Worm (Caenorhabditis elegans) whole organism, L4/young adult: Measurements from ENCODE around the gene pho-5.
A peak's percentile ranks its signal among the peaks of the same experiment; 100 is the strongest.

Source experiments
- W03F9.2 ChIP-seq: fragments of 150-350 bp; optimal IDR thresholded peaks from 2 replicates; lab custom pipeline; 2014; ENCODE audit warnings: missing biosample characterization, missing genetic modification characterization
- dao-5 ChIP-seq: sonication (generic microtip); optimal IDR thresholded peaks from 2 replicates; lab custom pipeline; 2016; ENCODE audit warnings: missing genotype, missing genetic modification characterization, moderate library complexity, missing compliant biosample characterization
- him-1 ChIP-seq: sonication (generic microtip); optimal IDR thresholded peaks from 2 replicates; lab custom pipeline; 2016; ENCODE audit warnings: missing genotype, missing genetic modification reagents, missing genetic modification characterization, missing compliant biosample characterization

Gene pho-5

ce11 chrIII:7277228-7277627 lies 8.5 kb downstream of the pho-5 start, which contains the start of the genes spot-1 and B0361.11:
spot-1 (minus strand) TSS chrIII:7277274.
B0361.11 (plus strand) TSS chrIII:7277599.
- no peak for TF ChIP-seq dao-5 (tag; lab: Kevin White, UChicago)
- no peak for TF ChIP-seq him-1 (tag; lab: Kevin White, UChicago)
- TF ChIP-seq W03F9.2 (tag; lab: Kevin White, UChicago) = peak; percentile 28

ce11 chrIII:7275296-7275695 lies 10.4 kb downstream of the pho-5 start, which contains the start of gene psd-1:
psd-1 (minus strand) TSS chrIII:7275396.
- TF ChIP-seq dao-5 (tag; lab: Kevin White, UChicago) = no peak
- no peak for TF ChIP-seq him-1 (tag; lab: Kevin White, UChicago)
- no peak for TF ChIP-seq W03F9.2 (tag; lab: Kevin White, UChicago)

- TF ChIP-seq W03F9.2 (tag; lab: Kevin White, UChicago) = no peak
- TF ChIP-seq dao-5 (tag; lab: Kevin White, UChicago) = no peak
- no peak for TF ChIP-seq him-1 (tag; lab: Kevin White, UChicago)
Measured at ce11 chrIII:7273718-7274117, 12.0 kb downstream of the pho-5 start.

- TF ChIP-seq dao-5 (tag; lab: Kevin White, UChicago) (no peak), him-1 (tag; lab: Kevin White, UChicago) (no peak), W03F9.2 (tag; lab: Kevin White, UChicago) (no peak)
Measured at ce11 chrIII:7272828-7273227, 12.9 kb downstream of the pho-5 start.

ce11 chrIII:7272088-7272487 lies 13.6 kb downstream of the pho-5 start:
- TF ChIP-seq him-1 (tag; lab: Kevin White, UChicago) (no peak), W03F9.2 (tag; lab: Kevin White, UChicago) (no peak), dao-5 (tag; lab: Kevin White, UChicago) (no peak)

- TF ChIP-seq dao-5 (tag; lab: Kevin White, UChicago) = no peak
- no peak for TF ChIP-seq him-1 (tag; lab: Kevin White, UChicago)
- no peak for TF ChIP-seq W03F9.2 (tag; lab: Kevin White, UChicago)
Measured at ce11 chrIII:7271083-7271482, 14.6 kb downstream of the pho-5 start.

ce11 chrIII:7263028-7263427 lies 22.7 kb downstream of the pho-5 start:
- TF ChIP-seq W03F9.2 (tag; lab: Kevin White, UChicago) (no peak), dao-5 (tag; lab: Kevin White, UChicago) (no peak), him-1 (tag; lab: Kevin White, UChicago) (no peak)

- no peak for TF ChIP-seq him-1 (tag; lab: Kevin White, UChicago)
- TF ChIP-seq dao-5 (tag; lab: Kevin White, UChicago) = no peak
- TF ChIP-seq W03F9.2 (tag; lab: Kevin White, UChicago) = no peak
Measured at ce11 chrIII:7262592-7262991, 23.1 kb downstream of the pho-5 start.

ce11 chrIII:7258931-7259330 lies 26.8 kb downstream of the pho-5 start, which contains the start of gene B0361.4:
B0361.4 (plus strand) TSS chrIII:7258991.
- TF ChIP-seq W03F9.2 (tag; lab: Kevin White, UChicago) (no peak), him-1 (tag; lab: Kevin White, UChicago) (no peak), dao-5 (tag; lab: Kevin White, UChicago) (no peak)

- TF ChIP-seq dao-5 (tag; lab: Kevin White, UChicago) (no peak), W03F9.2 (tag; lab: Kevin White, UChicago) (no peak), him-1 (tag; lab: Kevin White, UChicago) (no peak)
Measured at ce11 chrIII:7253669-7254068, 32.0 kb downstream of the pho-5 start.

ce11 chrIII:7247740-7248139 lies 37.9 kb downstream of the pho-5 start, which contains the start of gene zmp-6:
zmp-6 (minus strand) TSS chrIII:7247840.
- TF ChIP-seq dao-5 (tag; lab: Kevin White, UChicago) (no peak), W03F9.2 (tag; lab: Kevin White, UChicago) (no peak), him-1 (tag; lab: Kevin White, UChicago) (no peak)

- TF ChIP-seq dao-5 (tag; lab: Kevin White, UChicago) (no peak), him-1 (tag; lab: Kevin White, UChicago) (no peak), W03F9.2 (tag; lab: Kevin White, UChicago) (no peak)
Measured at ce11 chrIII:7246389-7246788, 39.3 kb downstream of the pho-5 start.

ce11 chrIII:7242988-7243387 lies 42.7 kb downstream of the pho-5 start, which contains the start of gene osm-10:
osm-10 (plus strand) TSS chrIII:7243280.
- TF ChIP-seq him-1 (tag; lab: Kevin White, UChicago) = no peak
- TF ChIP-seq W03F9.2 (tag; lab: Kevin White, UChicago) = no peak
- TF ChIP-seq dao-5 (tag; lab: Kevin White, UChicago) = no peak

ce11 chrIII:7241065-7241464 lies 44.6 kb downstream of the pho-5 start, which contains the start of gene ztf-31:
ztf-31 (plus strand) TSS chrIII:7241365.
- TF ChIP-seq dao-5 (tag; lab: Kevin White, UChicago) (no peak), him-1 (tag; lab: Kevin White, UChicago) (no peak), W03F9.2 (tag; lab: Kevin White, UChicago) (no peak)
